Worm (Caenorhabditis elegans) whole organism, L4 larva: Measurements from ENCODE around the gene C01B10.3.

Experiments used
- F37D6.2 ChIP-seq: sonication (generic microtip); optimal IDR thresholded peaks from 2 replicates; lab custom pipeline; 2016; ENCODE audit warnings: mild to moderate bottlenecking, missing genetic modification characterization, missing compliant biosample characterization
- F49E8.2 ChIP-seq: sonication (generic microtip); optimal IDR thresholded peaks from 2 replicates; lab custom pipeline; 2016; ENCODE audit warnings: missing compliant biosample characterization, mild to moderate bottlenecking, missing genetic modification characterization, borderline replicate concordance
- Y5F2A.4 ChIP-seq: fragments of 200-800 bp; sonication (Bioruptor generic); optimal IDR thresholded peaks from 2 replicates; lab custom pipeline; 2018; ENCODE audit warnings: mild to moderate bottlenecking, missing genetic modification characterization, missing compliant biosample characterization
- aha-1 ChIP-seq: fragments of 150-350 bp; peaks from one replicate; lab custom pipeline; 2014; ENCODE audit warnings: missing biosample characterization, missing genetic modification characterization
- ceh-44 ChIP-seq: fragments of 200-800 bp; sonication (Bioruptor generic); IDR thresholded peaks from 2 replicates; pipeline ENCODE4 v1.3.6; 2022; ENCODE audit warnings: missing genetic modification reagents, missing genetic modification characterization, missing compliant biosample characterization
- cey-2 ChIP-seq: sonication (generic microtip); optimal IDR thresholded peaks from 3 replicates; lab custom pipeline; 2017; ENCODE audit warnings: missing genetic modification characterization, mild to moderate bottlenecking, missing compliant biosample characterization, antibody characterized with exemption, borderline replicate concordance; ENCODE audit not compliant: insufficient read depth
- dmd-8 ChIP-seq: fragments of 200-800 bp; sonication (Bioruptor generic); IDR thresholded peaks from 2 replicates; pipeline ENCODE4 v1.3.6; 2022; ENCODE audit warnings: missing genetic modification characterization, missing compliant biosample characterization
- egl-27 ChIP-seq: sonication (generic microtip); optimal IDR thresholded peaks from 3 replicates; lab custom pipeline; 2017; ENCODE audit warnings: missing biosample characterization, missing genetic modification reagents, missing genetic modification characterization
- fos-1 ChIP-seq: fragments of 150-350 bp; optimal IDR thresholded peaks from 2 replicates; lab custom pipeline; 2014; ENCODE audit warnings: missing biosample characterization, missing genetic modification characterization
- gei-8 ChIP-seq: fragments of 200-800 bp; sonication (Bioruptor generic); optimal IDR thresholded peaks from 2 replicates; lab custom pipeline; 2018; ENCODE audit warnings: mild to moderate bottlenecking, missing genetic modification characterization, missing compliant biosample characterization
- lin-13 ChIP-seq: fragments of 150-350 bp; optimal IDR thresholded peaks from 2 replicates; lab custom pipeline; 2014; ENCODE audit warnings: missing biosample characterization, missing genetic modification reagents, missing genetic modification characterization
- madf-9 ChIP-seq: fragments of 200-800 bp; sonication (Bioruptor generic); conservative IDR thresholded peaks from 2 replicates; pipeline ENCODE4 v1.3.6; 2022; ENCODE audit warnings: missing genetic modification reagents, missing genetic modification characterization, missing compliant biosample characterization
- mxl-3 ChIP-seq: fragments of 200-800 bp; sonication (Bioruptor generic); optimal IDR thresholded peaks from 2 replicates; lab custom pipeline; 2018; ENCODE audit warnings: mild to moderate bottlenecking, missing genetic modification characterization, missing compliant biosample characterization
- nhr-10 ChIP-seq: fragments of 150-350 bp; optimal IDR thresholded peaks from 2 replicates; lab custom pipeline; 2014; ENCODE audit warnings: missing biosample characterization, missing genetic modification characterization
- nhr-102 ChIP-seq: sonication (generic microtip); optimal IDR thresholded peaks from 2 replicates; lab custom pipeline; 2016; ENCODE audit warnings: mild to moderate bottlenecking, missing genetic modification characterization, moderate library complexity, missing compliant biosample characterization
- nhr-111 ChIP-seq: fragments of 200-800 bp; sonication (Bioruptor generic); optimal IDR thresholded peaks from 2 replicates; lab custom pipeline; 2018; ENCODE audit warnings: mild to moderate bottlenecking, missing genetic modification characterization, missing compliant biosample characterization
- nhr-28 ChIP-seq: fragments of 150-350 bp; optimal IDR thresholded peaks from 2 replicates; lab custom pipeline; 2014; ENCODE audit warnings: missing biosample characterization, missing genetic modification characterization
- nhr-41 ChIP-seq: fragments of 200-800 bp; sonication (Bioruptor generic); IDR thresholded peaks from 2 replicates; pipeline ENCODE4 v1.3.6; 2022; ENCODE audit warnings: missing genetic modification reagents, missing genetic modification characterization, missing compliant biosample characterization
- pha-4 ChIP-seq, 2 experiments: fragments of 150-350 bp in 1 of 2; fragments of 200-800 bp in 1 of 2; sonication (Bioruptor generic) in 1 of 2; IDR thresholded peaks in 1 of 2; optimal IDR thresholded peaks in 1 of 2; 2 replicates each; pipeline versions ENCODE4 v1.3.6 to Lab custom; 2014 to 2022; ENCODE audit warnings: missing genetic modification characterization in 2 of 2, missing genetic modification reagents in 2 of 2, missing biosample characterization in 1 of 2, missing compliant biosample characterization in 1 of 2
- php-3 ChIP-seq: fragments of 200-800 bp; sonication (Bioruptor generic); IDR thresholded peaks from 2 replicates; pipeline ENCODE4 v1.3.6; 2022; ENCODE audit warnings: missing genetic modification reagents, missing genetic modification characterization, missing compliant biosample characterization
- pqm-1 ChIP-seq: sonication (generic microtip); optimal IDR thresholded peaks from 2 replicates; lab custom pipeline; 2017; ENCODE audit warnings: missing biosample characterization, missing genetic modification characterization
- saeg-2 ChIP-seq: fragments of 200-800 bp; sonication (Bioruptor generic); IDR thresholded peaks from 2 replicates; pipeline ENCODE4 v1.3.6; 2022; ENCODE audit warnings: missing genetic modification reagents, missing genetic modification characterization, missing compliant biosample characterization
- unc-62 ChIP-seq, 3 experiments: fragments of 150-350 bp in 1 of 3; sonication (generic microtip); optimal IDR thresholded peaks in 2 of 3; peaks in 1 of 3; 1 replicate in 1 of 3; 2 replicates in 2 of 3; lab custom pipeline; 2014 to 2017; ENCODE audit warnings: missing biosample characterization in 3 of 3, missing genetic modification characterization in 3 of 3, missing genetic modification reagents in 3 of 3, missing genotype in 1 of 3
- zfp-3 ChIP-seq: fragments of 200-800 bp; sonication (Bioruptor generic); conservative IDR thresholded peaks from 2 replicates; pipeline ENCODE4 v1.3.6; 2022; ENCODE audit warnings: missing genetic modification reagents, missing genetic modification characterization, missing compliant biosample characterization
- zip-2 ChIP-seq: fragments of 150-350 bp; optimal IDR thresholded peaks from 2 replicates; lab custom pipeline; 2014; ENCODE audit warnings: missing biosample characterization, missing genetic modification characterization
- ztf-11 ChIP-seq: fragments of 150-350 bp; optimal IDR thresholded peaks from 2 replicates; lab custom pipeline; 2014; ENCODE audit warnings: missing biosample characterization, missing genetic modification characterization

The C01B10.3 gene

DNA sequence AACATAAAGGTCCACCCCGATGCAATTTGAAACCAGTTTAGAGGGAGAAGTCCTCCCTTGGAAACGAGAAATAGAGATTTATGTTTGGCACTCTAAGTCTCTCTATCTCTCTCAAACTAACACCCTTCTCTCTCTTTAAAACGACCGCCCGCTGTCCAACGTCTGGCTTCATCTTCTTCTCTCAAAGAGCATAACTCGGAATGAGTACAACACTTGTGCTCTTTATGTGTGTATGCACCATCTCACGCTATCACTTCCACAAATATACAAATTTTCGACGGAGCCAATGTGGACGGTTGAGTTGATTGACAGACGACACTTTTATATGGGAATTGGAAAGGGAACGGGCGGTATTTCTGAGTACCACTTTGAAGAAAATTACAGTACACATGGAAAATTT, 46.8 kb downstream of the C01B10.3 start (continued):
- no peak for TF ChIP-seq ztf-11
- TF ChIP-seq zip-2 (tag; lab: Kevin White, UChicago) = no peak
- peak; percentile 63 for TF ChIP-seq aha-1 (tag; lab: Kevin White, UChicago)
- no peak for TF ChIP-seq nhr-41 (GFP tag; lab: Robert Waterston, UW)
- TF ChIP-seq mxl-3 = peak; percentile 36
- TF ChIP-seq cey-2 (tag; lab: Kevin White, UChicago) = no peak
- TF ChIP-seq lin-13 = no peak
- TF ChIP-seq dmd-8 (GFP tag; lab: Robert Waterston, UW) = no peak
- peak in 1 of 2 experiments; percentile 29 for TF ChIP-seq unc-62 (GFP tag; optimal IDR thresholded peaks at IDR 0.05 in 1 of 2; lab: Kevin White, UChicago)
- TF ChIP-seq unc-62 (tag; optimal IDR thresholded peaks at IDR 0.05; lab: Kevin White, UChicago) = no peak
- no peak for TF ChIP-seq egl-27
- TF ChIP-seq pha-4 (GFP tag; IDR thresholded peaks at IDR 0.05; lab: Robert Waterston, UW) = no peak
- no peak for TF ChIP-seq pha-4 (tag; optimal IDR thresholded peaks at IDR 0.05; lab: Kevin White, UChicago)
- no peak for TF ChIP-seq nhr-102 (tag; lab: Kevin White, UChicago)
- TF ChIP-seq gei-8 (GFP tag; lab: Kevin White, UChicago) = no peak
- TF ChIP-seq F37D6.2 (tag; lab: Kevin White, UChicago) = no peak
- no peak for TF ChIP-seq Y5F2A.4
- TF ChIP-seq pqm-1 (tag; lab: Kevin White, UChicago) = peak; percentile 63
- TF ChIP-seq saeg-2 (GFP tag; lab: Robert Waterston, UW) = no peak
- TF ChIP-seq fos-1 = no peak
- TF ChIP-seq ceh-44 (GFP tag; lab: Robert Waterston, UW) = no peak
- no peak for TF ChIP-seq nhr-10 (tag; lab: Kevin White, UChicago)

DNA sequence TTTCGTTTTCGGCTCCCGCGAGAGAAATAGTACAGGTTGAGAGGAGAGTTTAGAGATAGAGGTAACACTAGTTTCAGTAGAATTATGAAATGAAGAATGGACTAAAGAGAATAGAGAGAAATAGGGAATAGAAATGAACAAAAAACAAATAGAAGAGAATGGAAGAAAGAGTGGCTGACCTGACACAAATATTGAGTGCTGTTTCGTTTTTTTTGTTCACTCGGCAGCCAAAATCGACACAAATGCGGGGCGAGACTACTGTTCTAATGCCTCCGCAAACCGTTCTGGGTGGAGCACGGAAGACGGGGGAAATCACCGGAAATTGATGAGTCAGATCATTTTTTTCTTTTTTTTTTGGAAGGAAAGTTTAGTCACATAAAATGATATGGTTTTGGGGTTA, 48.5 kb downstream of the C01B10.3 start:
- TF ChIP-seq nhr-111 (GFP tag; lab: Kevin White, UChicago) (no peak), nhr-28 (peak; percentile 10), fos-1 (no peak), aha-1 (tag; lab: Kevin White, UChicago) (peak; percentile 42)

DNA sequence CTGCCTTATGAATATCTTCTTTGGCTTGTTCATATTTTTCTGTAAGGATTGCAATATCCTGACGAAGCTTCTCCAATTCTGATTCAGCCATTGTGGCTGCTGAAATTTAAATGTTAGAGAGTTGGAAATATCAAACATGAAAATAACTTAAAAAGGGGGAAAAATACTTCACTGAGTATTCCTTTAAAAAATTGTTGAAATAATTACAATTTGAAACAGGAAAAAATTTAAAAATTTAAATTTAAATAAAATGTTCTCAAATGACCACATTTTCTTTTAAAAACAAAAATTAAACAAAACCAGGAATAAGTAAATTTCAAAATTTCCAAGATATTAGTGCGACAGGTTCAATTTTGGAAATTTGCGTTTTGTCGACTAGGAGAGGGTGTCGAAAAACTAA, 48.9 kb downstream of the C01B10.3 start, which contains the start of gene bicd-1:
bicd-1 (minus strand) TSS at position 101 of the 400 bp plus-strand sequence.
- TF ChIP-seq zfp-3 (no peak), madf-9 (GFP tag; lab: Robert Waterston, UW) (no peak), nhr-41 (GFP tag; lab: Robert Waterston, UW) (no peak), F49E8.2 (no peak), gei-8 (GFP tag; lab: Kevin White, UChicago) (no peak), saeg-2 (GFP tag; lab: Robert Waterston, UW) (no peak), php-3 (GFP tag; lab: Robert Waterston, UW) (no peak)
